Worm (Caenorhabditis elegans) whole organism, L1 larva: ENCODE data around the gene M01H9.2.

Experiments used
- C16A3.4 ChIP-seq: fragments of 150-350 bp; optimal IDR thresholded peaks from 2 replicates; lab custom pipeline; 2014; ENCODE audit warnings: missing biosample characterization, missing genetic modification characterization
- F16B12.6 ChIP-seq: fragments of 150-350 bp; optimal IDR thresholded peaks from 2 replicates; lab custom pipeline; 2014; ENCODE audit warnings: missing biosample characterization, missing genetic modification characterization
- Y116A8C.19 ChIP-seq: sonication (generic microtip); optimal IDR thresholded peaks from 2 replicates; lab custom pipeline; 2016; ENCODE audit warnings: missing compliant biosample characterization, missing genetic modification characterization, borderline replicate concordance
- aha-1 ChIP-seq: fragments of 150-350 bp; optimal IDR thresholded peaks from 2 replicates; lab custom pipeline; 2014; ENCODE audit warnings: missing biosample characterization, missing genetic modification characterization
- aly-2 ChIP-seq: fragments of 150-350 bp; optimal IDR thresholded peaks from 2 replicates; lab custom pipeline; 2014; ENCODE audit warnings: missing biosample characterization, missing genetic modification characterization
- ceh-8 ChIP-seq: fragments of 200-800 bp; sonication (Bioruptor generic); optimal IDR thresholded peaks from 2 replicates; lab custom pipeline; 2018; ENCODE audit warnings: mild to moderate bottlenecking, missing genetic modification characterization, moderate library complexity, missing compliant biosample characterization
- ceh-88 ChIP-seq: fragments of 200-800 bp; sonication (Bioruptor generic); IDR thresholded peaks from 2 replicates; pipeline ENCODE4 v1.3.6; 2022; ENCODE audit warnings: missing genetic modification characterization, missing compliant biosample characterization
- ceh-90 ChIP-seq: sonication (generic microtip); optimal IDR thresholded peaks from 2 replicates; lab custom pipeline; 2016; ENCODE audit warnings: missing genetic modification characterization, missing compliant biosample characterization
- dpl-1 ChIP-seq, 3 experiments: fragments of 150-350 bp in 2 of 3; sonication (generic microtip) in 1 of 3; optimal IDR thresholded peaks; 2 replicates each; lab custom pipeline; 2014 to 2017; ENCODE audit warnings: missing biosample characterization in 3 of 3, missing genetic modification characterization in 3 of 3, missing genetic modification reagents in 3 of 3
- dsc-1 ChIP-seq: sonication (generic microtip); optimal IDR thresholded peaks from 2 replicates; lab custom pipeline; 2016; ENCODE audit warnings: mild to moderate bottlenecking, missing genetic modification characterization, missing compliant biosample characterization
- efl-1 ChIP-seq, 4 experiments: fragments of 150-350 bp; optimal IDR thresholded peaks in 3 of 4; peaks in 1 of 4; 1 replicate in 1 of 4; 2 replicates in 3 of 4; lab custom pipeline; 2014; ENCODE audit warnings: missing biosample characterization in 2 of 4, missing genetic modification characterization in 2 of 4, missing genetic modification reagents in 2 of 4
- egl-13 ChIP-seq: sonication (generic microtip); optimal IDR thresholded peaks from 2 replicates; lab custom pipeline; 2016; ENCODE audit warnings: missing genotype, missing genetic modification reagents, missing genetic modification characterization, missing compliant biosample characterization
- elt-2 ChIP-seq: sonication (generic microtip); optimal IDR thresholded peaks from 2 replicates; lab custom pipeline; 2016; ENCODE audit warnings: missing genetic modification characterization, mild to moderate bottlenecking, inconsistent platforms, missing compliant biosample characterization, missing genetic modification reagents
- ets-5 ChIP-seq: fragments of 200-800 bp; sonication (Bioruptor generic); IDR thresholded peaks from 2 replicates; pipeline ENCODE4 v1.3.6; 2022; ENCODE audit warnings: missing genetic modification characterization, missing compliant biosample characterization
- fkh-10 ChIP-seq: sonication (generic microtip); optimal IDR thresholded peaks from 2 replicates; lab custom pipeline; 2017; ENCODE audit warnings: missing biosample characterization, missing genetic modification reagents, missing genetic modification characterization
- fkh-8 ChIP-seq: sonication (generic microtip); optimal IDR thresholded peaks from 2 replicates; lab custom pipeline; 2016; ENCODE audit warnings: mild to moderate bottlenecking, missing genetic modification characterization, missing compliant biosample characterization
- grh-1 ChIP-seq: fragments of 200-800 bp; sonication (Bioruptor generic); IDR thresholded peaks from 2 replicates; pipeline ENCODE4 v1.3.6; 2022; ENCODE audit warnings: missing genetic modification reagents, missing genetic modification characterization, missing compliant biosample characterization
- hpl-2 ChIP-seq: fragments of 150-350 bp; optimal IDR thresholded peaks from 2 replicates; lab custom pipeline; 2014; ENCODE audit warnings: missing biosample characterization, missing genetic modification reagents, missing genetic modification characterization
- isw-1 ChIP-seq: fragments of 200-800 bp; sonication (Bioruptor generic); IDR thresholded peaks from 2 replicates; pipeline ENCODE4 v1.3.6; 2022; ENCODE audit warnings: missing genetic modification characterization, missing compliant biosample characterization
- jun-1 ChIP-seq: fragments of 150-350 bp; optimal IDR thresholded peaks from 2 replicates; lab custom pipeline; 2014; ENCODE audit warnings: missing biosample characterization, missing genetic modification reagents, missing genetic modification characterization
- lin-13 ChIP-seq: fragments of 150-350 bp; optimal IDR thresholded peaks from 2 replicates; lab custom pipeline; 2014; ENCODE audit warnings: missing biosample characterization, missing genetic modification reagents, missing genetic modification characterization
- lin-35 ChIP-seq, 2 experiments: fragments of 150-350 bp; optimal IDR thresholded peaks; 2 replicates each; lab custom pipeline; 2014; ENCODE audit warnings: missing biosample characterization in 2 of 2, missing genetic modification characterization in 2 of 2, missing genetic modification reagents in 2 of 2
- mef-2 ChIP-seq: fragments of 150-350 bp; optimal IDR thresholded peaks from 2 replicates; lab custom pipeline; 2014; ENCODE audit warnings: missing biosample characterization, missing genetic modification characterization
- mep-1 ChIP-seq: fragments of 150-350 bp; optimal IDR thresholded peaks from 2 replicates; lab custom pipeline; 2014; ENCODE audit warnings: missing biosample characterization, missing genetic modification characterization
- nhr-19 ChIP-seq: fragments of 200-800 bp; sonication (Bioruptor generic); conservative IDR thresholded peaks from 2 replicates; pipeline ENCODE4 v1.3.6; 2022; ENCODE audit warnings: missing genetic modification characterization, missing compliant biosample characterization
- nhr-71 ChIP-seq: sonication (generic microtip); optimal IDR thresholded peaks from 2 replicates; lab custom pipeline; 2016; ENCODE audit warnings: mild to moderate bottlenecking, missing genetic modification characterization, moderate library complexity, missing compliant biosample characterization
- nhr-76 ChIP-seq: sonication (generic microtip); optimal IDR thresholded peaks from 2 replicates; lab custom pipeline; 2017; ENCODE audit warnings: missing biosample characterization, missing genetic modification characterization
- nhr-77 ChIP-seq: fragments of 150-350 bp; optimal IDR thresholded peaks from 2 replicates; lab custom pipeline; 2014; ENCODE audit warnings: missing biosample characterization, missing genetic modification characterization
- nhr-85 ChIP-seq: sonication (generic microtip); peaks from one replicate; lab custom pipeline; 2016; ENCODE audit warnings: missing genetic modification characterization, inconsistent platforms, missing compliant biosample characterization
- snu-23 ChIP-seq: sonication (generic microtip); optimal IDR thresholded peaks from 2 replicates; lab custom pipeline; 2016; ENCODE audit warnings: missing genetic modification characterization, missing compliant biosample characterization
- sptf-1 ChIP-seq: fragments of 150-350 bp; optimal IDR thresholded peaks from 2 replicates; lab custom pipeline; 2014; ENCODE audit warnings: missing biosample characterization, missing genetic modification characterization
- sup-37 ChIP-seq: fragments of 200-800 bp; sonication (Bioruptor generic); optimal IDR thresholded peaks from 2 replicates; lab custom pipeline; 2018; ENCODE audit warnings: mild to moderate bottlenecking, missing genetic modification characterization, missing compliant biosample characterization
- swsn-7 ChIP-seq: sonication (generic microtip); optimal IDR thresholded peaks from 2 replicates; lab custom pipeline; 2016; ENCODE audit warnings: missing genetic modification characterization, missing compliant biosample characterization
- unc-130 ChIP-seq: fragments of 150-350 bp; optimal IDR thresholded peaks from 2 replicates; lab custom pipeline; 2017; ENCODE audit warnings: missing biosample characterization, missing genetic modification characterization, inconsistent platforms
- unc-62 ChIP-seq: fragments of 150-350 bp; optimal IDR thresholded peaks from 2 replicates; lab custom pipeline; 2014; ENCODE audit warnings: missing biosample characterization, missing genetic modification reagents, missing genetic modification characterization
- unc-86 ChIP-seq: sonication (generic microtip); optimal IDR thresholded peaks from 2 replicates; lab custom pipeline; 2016; ENCODE audit warnings: missing genetic modification characterization, missing compliant biosample characterization
- unc-98 ChIP-seq: fragments of 200-800 bp; sonication (Bioruptor generic); IDR thresholded peaks from 2 replicates; pipeline ENCODE4 v1.3.6; 2022; ENCODE audit warnings: missing genetic modification characterization, missing compliant biosample characterization
- zip-4 ChIP-seq: fragments of 200-800 bp; sonication (Bioruptor generic); optimal IDR thresholded peaks from 2 replicates; lab custom pipeline; 2018; ENCODE audit warnings: mild to moderate bottlenecking, missing genetic modification characterization, moderate library complexity, missing compliant biosample characterization
- ztf-11 ChIP-seq, 2 experiments: sonication (generic microtip); optimal IDR thresholded peaks; 2 replicates each; lab custom pipeline; 2016 to 2017; ENCODE audit warnings: missing genetic modification characterization in 2 of 2, missing biosample characterization in 1 of 2, missing compliant biosample characterization in 1 of 2

Gene M01H9.2

DNA sequence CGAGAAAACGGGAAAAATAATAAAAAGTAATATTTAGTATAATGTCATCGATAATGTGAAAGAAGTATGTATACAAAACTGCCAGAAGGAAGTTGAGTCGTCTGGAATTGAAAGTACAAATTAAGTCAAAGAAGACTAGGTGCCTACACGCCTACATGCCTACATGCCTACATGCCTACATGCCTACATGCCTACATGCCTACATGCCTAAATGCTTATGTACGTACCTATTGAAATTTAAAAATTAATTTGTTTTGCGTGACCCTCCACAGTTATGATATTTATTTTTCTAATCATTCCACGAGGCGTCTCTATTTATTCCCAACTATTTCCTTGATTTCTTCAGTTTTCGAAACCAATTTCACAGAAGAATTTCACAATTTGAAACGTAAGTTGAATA, 33.1 kb downstream of the M01H9.2 start, which contains the start of the genes str-185 and R08C7.5:
str-185 (minus strand) TSS at position 101 of the 400 bp plus-strand sequence.
R08C7.5 (plus strand) TSS at position 329 of the 400 bp plus-strand sequence.
- no peak for TF ChIP-seq zip-4 (GFP tag; lab: Kevin White, UChicago)
- TF ChIP-seq nhr-19 (GFP tag; lab: Robert Waterston, UW) = no peak
- TF ChIP-seq nhr-77 (tag; lab: Kevin White, UChicago) = no peak
- no peak for TF ChIP-seq ceh-8
- no peak for TF ChIP-seq fkh-10
- TF ChIP-seq unc-130 (tag; lab: Kevin White, UChicago) = no peak
- no peak for TF ChIP-seq mep-1 (tag; lab: Kevin White, UChicago)
- TF ChIP-seq swsn-7 = no peak
- TF ChIP-seq, all 84 proteins: peak for 0

DNA sequence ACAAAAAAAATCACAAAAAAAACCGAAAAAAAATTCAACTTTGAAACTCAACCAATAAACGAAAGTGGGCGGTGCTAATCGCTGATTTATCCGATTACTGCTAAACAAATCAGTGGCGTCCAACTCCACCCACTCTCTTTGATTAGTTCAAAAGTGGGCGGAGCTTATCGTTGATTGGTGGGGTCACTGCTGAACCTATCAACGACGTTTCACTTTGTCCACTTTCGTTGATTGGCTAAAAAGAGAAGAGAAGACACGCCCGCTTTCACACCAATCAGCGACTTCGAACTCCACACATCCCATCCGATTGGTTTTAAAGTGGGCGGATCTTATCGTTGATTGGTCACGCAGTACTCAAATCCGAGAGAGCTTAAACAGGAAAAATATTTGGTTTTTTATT, 39.1 kb downstream of the M01H9.2 start:
- no peak for TF ChIP-seq lin-35 (GFP tag; optimal IDR thresholded peaks at IDR 0.05; lab: Kevin White, UChicago)
- TF ChIP-seq jun-1 (tag; lab: Kevin White, UChicago) = no peak
- no peak for TF ChIP-seq ceh-88 (GFP tag; lab: Robert Waterston, UW)
- no peak for TF ChIP-seq grh-1 (GFP tag; lab: Robert Waterston, UW)
- no peak for TF ChIP-seq mef-2 (tag; lab: Kevin White, UChicago)
- no peak for TF ChIP-seq sptf-1 (tag; lab: Kevin White, UChicago)
- no peak for TF ChIP-seq unc-98
- no peak for TF ChIP-seq zip-4 (GFP tag; lab: Kevin White, UChicago)
- no peak for TF ChIP-seq fkh-8 (tag; lab: Kevin White, UChicago)
- no peak for TF ChIP-seq Y116A8C.19 (tag; lab: Kevin White, UChicago)
- TF ChIP-seq lin-13 (GFP tag; lab: Kevin White, UChicago) = no peak
- TF ChIP-seq ceh-90 (tag; lab: Kevin White, UChicago) = no peak
- TF ChIP-seq mep-1 (tag; lab: Kevin White, UChicago) = no peak
- TF ChIP-seq nhr-19 (GFP tag; lab: Robert Waterston, UW) = no peak
- no peak for TF ChIP-seq egl-13 (tag; lab: Kevin White, UChicago)

ce11 chrIV:4423026-4423425, 40.0 kb downstream of the M01H9.2 start:
- no peak for TF ChIP-seq ztf-11 (tag; optimal IDR thresholded peaks at IDR 0.05; lab: Kevin White, UChicago)
- TF ChIP-seq isw-1 (GFP tag; lab: Robert Waterston, UW) = no peak
- no peak for TF ChIP-seq ceh-88 (GFP tag; lab: Robert Waterston, UW)
- no peak for TF ChIP-seq unc-62 (GFP tag; lab: Kevin White, UChicago)
- TF ChIP-seq, all 84 proteins: peak for 0

ce11 chrIV:4422029-4422428, 41.0 kb downstream of the M01H9.2 start, which contains the start of gene clec-175:
Gene clec-175 (plus strand): TSS chrIV:4422329.
- TF ChIP-seq unc-86 (tag; lab: Kevin White, UChicago) = no peak
- no peak for TF ChIP-seq aha-1 (tag; lab: Kevin White, UChicago)
- TF ChIP-seq sup-37 = no peak
- TF ChIP-seq nhr-71 (tag; lab: Kevin White, UChicago) = no peak
- no peak for TF ChIP-seq nhr-76 (tag; lab: Kevin White, UChicago)
- TF ChIP-seq snu-23 (GFP tag; lab: Kevin White, UChicago) = no peak
- TF ChIP-seq dsc-1 (tag; lab: Kevin White, UChicago) = no peak
- no peak for TF ChIP-seq efl-1 (optimal IDR thresholded peaks at IDR 0.05; lab: Kevin White, UChicago)
- TF ChIP-seq efl-1 (GFP tag; optimal IDR thresholded peaks at IDR 0.05 in 1 of 2; lab: Kevin White, UChicago) = no peak
- TF ChIP-seq aly-2 = no peak
- no peak for TF ChIP-seq nhr-85 (tag; lab: Kevin White, UChicago)
- TF ChIP-seq dpl-1 (GFP tag; optimal IDR thresholded peaks at IDR 0.05; lab: Kevin White, UChicago) = no peak
- no peak for TF ChIP-seq hpl-2 (GFP tag; lab: Kevin White, UChicago)
- TF ChIP-seq unc-62 (GFP tag; lab: Kevin White, UChicago) = no peak
- no peak for TF ChIP-seq F16B12.6
- TF ChIP-seq elt-2 (tag; lab: Kevin White, UChicago) = no peak
- TF ChIP-seq C16A3.4 (tag; lab: Kevin White, UChicago) = no peak
- no peak for TF ChIP-seq ets-5
- no peak for TF ChIP-seq lin-13 (GFP tag; lab: Kevin White, UChicago)
